Fruit fly (Drosophila melanogaster) whole organism, embryonic: ENCODE data around the gene ttm3.

Source experiments
- Atf-2 ChIP-seq: fragments of 200-800 bp; sonication (Bioruptor generic); optimal IDR thresholded peaks from 2 replicates; lab custom pipeline; 2016; ENCODE audit warnings: missing biosample characterization, missing genetic modification characterization
- CG13775 ChIP-seq: fragments of 200-800 bp; sonication (Bioruptor generic); optimal IDR thresholded peaks from 3 replicates; lab custom pipeline; 2017; ENCODE audit warnings: missing biosample characterization, mild to moderate bottlenecking, missing genetic modification characterization
- CG15269 ChIP-seq: fragments of 200-800 bp; sonication (Bioruptor generic); optimal IDR thresholded peaks from 2 replicates; lab custom pipeline; 2018; ENCODE audit warnings: missing biosample characterization, mild to moderate bottlenecking, missing genetic modification characterization, moderate library complexity
- CG5245 ChIP-seq: fragments of 200-800 bp; sonication (Bioruptor generic); optimal IDR thresholded peaks from 3 replicates; lab custom pipeline; 2016; ENCODE audit warnings: missing biosample characterization, missing genetic modification characterization
- lab ChIP-seq: fragments of 200-800 bp; sonication (Bioruptor generic); optimal IDR thresholded peaks from 3 replicates; lab custom pipeline; 2017; ENCODE audit warnings: missing biosample characterization, missing genetic modification characterization, mild to moderate bottlenecking, moderate library complexity, missing genetic modification reagents
- sqz ChIP-seq: fragments of 200-800 bp; sonication (Bioruptor generic); optimal IDR thresholded peaks from 3 replicates; lab custom pipeline; 2018; ENCODE audit warnings: missing biosample characterization, mild to moderate bottlenecking, missing genetic modification characterization

- TF ChIP-seq sqz (GFP tag; lab: Kevin White, UChicago) (no peak), Atf-2 (GFP tag; lab: Kevin White, UChicago) (no peak), CG15269 (tag; lab: Kevin White, UChicago) (no peak), lab (GFP tag; lab: Kevin White, UChicago) (no peak), CG5245 (GFP tag; lab: Kevin White, UChicago) (no peak), CG13775 (no peak)
These were observed 29.2 kb downstream of the ttm3 start, which contains the start of gene CG6675 for dm6 chr2L:22108664-22109063.
